Worm (Caenorhabditis elegans) whole organism, L1 larva: ENCODE results near the gene mdt-11.
A peak's percentile ranks its signal among the peaks of the same experiment; 100 is the strongest.

Experiments
- C04F5.9 ChIP-seq: sonication (generic microtip); optimal IDR thresholded peaks from 2 replicates; lab custom pipeline; 2016; ENCODE audit warnings: missing genetic modification characterization, missing compliant biosample characterization
- ama-1 ChIP-seq: fragments of 150-350 bp; optimal IDR thresholded peaks from 2 replicates; lab custom pipeline; 2014
- blmp-1 ChIP-seq: fragments of 150-350 bp; optimal IDR thresholded peaks from 2 replicates; lab custom pipeline; 2014; ENCODE audit warnings: missing biosample characterization, missing genetic modification characterization
- ceh-63 ChIP-seq: fragments of 200-800 bp; sonication (Bioruptor generic); optimal IDR thresholded peaks from 2 replicates; lab custom pipeline; 2018; ENCODE audit warnings: mild to moderate bottlenecking, missing genetic modification characterization, missing compliant biosample characterization
- ceh-8 ChIP-seq: fragments of 200-800 bp; sonication (Bioruptor generic); optimal IDR thresholded peaks from 2 replicates; lab custom pipeline; 2018; ENCODE audit warnings: mild to moderate bottlenecking, missing genetic modification characterization, moderate library complexity, missing compliant biosample characterization
- ceh-82 ChIP-seq, 3 experiments: fragments of 150-350 bp in 1 of 3; sonication (generic microtip) in 2 of 3; optimal IDR thresholded peaks; 2 replicates each; lab custom pipeline; 2014 to 2017; ENCODE audit warnings: missing biosample characterization in 3 of 3, missing genetic modification characterization in 3 of 3
- ceh-88 ChIP-seq: fragments of 200-800 bp; sonication (Bioruptor generic); IDR thresholded peaks from 2 replicates; pipeline ENCODE4 v1.3.6; 2022; ENCODE audit warnings: missing genetic modification characterization, missing compliant biosample characterization
- ces-1 ChIP-seq: fragments of 150-350 bp; optimal IDR thresholded peaks from 2 replicates; lab custom pipeline; 2014; ENCODE audit warnings: missing biosample characterization, missing genetic modification reagents, missing genetic modification characterization
- dpl-1 ChIP-seq, 3 experiments: fragments of 150-350 bp in 2 of 3; sonication (generic microtip) in 1 of 3; optimal IDR thresholded peaks; 2 replicates each; lab custom pipeline; 2014 to 2017; ENCODE audit warnings: missing biosample characterization in 3 of 3, missing genetic modification characterization in 3 of 3, missing genetic modification reagents in 3 of 3
- efl-1 ChIP-seq, 4 experiments: fragments of 150-350 bp; optimal IDR thresholded peaks in 3 of 4; peaks in 1 of 4; 1 replicate in 1 of 4; 2 replicates in 3 of 4; lab custom pipeline; 2014; ENCODE audit warnings: missing biosample characterization in 2 of 4, missing genetic modification characterization in 2 of 4, missing genetic modification reagents in 2 of 4
- elt-2 ChIP-seq: sonication (generic microtip); optimal IDR thresholded peaks from 2 replicates; lab custom pipeline; 2016; ENCODE audit warnings: missing genetic modification characterization, mild to moderate bottlenecking, inconsistent platforms, missing compliant biosample characterization, missing genetic modification reagents
- elt-3 ChIP-seq, 6 experiments: fragments of 150-350 bp in 1 of 6; sonication (generic microtip); optimal IDR thresholded peaks; 2 replicates each; lab custom pipeline; 2017 to 2018; ENCODE audit warnings: missing biosample characterization in 6 of 6, missing genetic modification characterization in 6 of 6, inconsistent platforms in 1 of 6
- fkh-10 ChIP-seq: sonication (generic microtip); optimal IDR thresholded peaks from 2 replicates; lab custom pipeline; 2017; ENCODE audit warnings: missing biosample characterization, missing genetic modification reagents, missing genetic modification characterization
- fos-1 ChIP-seq: fragments of 150-350 bp; optimal IDR thresholded peaks from 2 replicates; lab custom pipeline; 2014; ENCODE audit warnings: missing biosample characterization, missing genetic modification characterization
- hlh-17 ChIP-seq: fragments of 200-800 bp; sonication (Bioruptor generic); optimal IDR thresholded peaks from 2 replicates; lab custom pipeline; 2018; ENCODE audit warnings: missing genetic modification characterization, mild to moderate bottlenecking, missing compliant biosample characterization, moderate library complexity, borderline replicate concordance
- hlh-4 ChIP-seq: sonication (generic microtip); optimal IDR thresholded peaks from 2 replicates; lab custom pipeline; 2016; ENCODE audit warnings: mild to moderate bottlenecking, missing genetic modification characterization, missing compliant biosample characterization
- hpl-2 ChIP-seq: fragments of 150-350 bp; optimal IDR thresholded peaks from 2 replicates; lab custom pipeline; 2014; ENCODE audit warnings: missing biosample characterization, missing genetic modification reagents, missing genetic modification characterization
- lsy-2 ChIP-seq, 2 experiments: fragments of 150-350 bp; optimal IDR thresholded peaks; 2 replicates each; lab custom pipeline; 2014; ENCODE audit warnings: missing biosample characterization in 2 of 2, missing genetic modification characterization in 2 of 2
- mdl-1 ChIP-seq, 2 experiments: fragments of 150-350 bp; optimal IDR thresholded peaks; 2 replicates each; lab custom pipeline; 2014 to 2017; ENCODE audit warnings: missing biosample characterization in 2 of 2, missing genetic modification characterization in 2 of 2, inconsistent platforms in 1 of 2
- mep-1 ChIP-seq: fragments of 150-350 bp; optimal IDR thresholded peaks from 2 replicates; lab custom pipeline; 2014; ENCODE audit warnings: missing biosample characterization, missing genetic modification characterization
- nhr-12 ChIP-seq: sonication (generic microtip); optimal IDR thresholded peaks from 2 replicates; lab custom pipeline; 2017; ENCODE audit warnings: missing biosample characterization, missing genetic modification characterization
- nhr-19 ChIP-seq: fragments of 200-800 bp; sonication (Bioruptor generic); conservative IDR thresholded peaks from 2 replicates; pipeline ENCODE4 v1.3.6; 2022; ENCODE audit warnings: missing genetic modification characterization, missing compliant biosample characterization
- nhr-20 ChIP-seq: sonication (generic microtip); optimal IDR thresholded peaks from 2 replicates; lab custom pipeline; 2016; ENCODE audit warnings: mild to moderate bottlenecking, missing genetic modification characterization, missing compliant biosample characterization
- nhr-237 ChIP-seq: fragments of 150-350 bp; optimal IDR thresholded peaks from 2 replicates; lab custom pipeline; 2014; ENCODE audit warnings: missing biosample characterization, missing genetic modification characterization
- nhr-28 ChIP-seq: fragments of 150-350 bp; optimal IDR thresholded peaks from 2 replicates; lab custom pipeline; 2014; ENCODE audit warnings: missing biosample characterization, missing genetic modification characterization
- nhr-47 ChIP-seq: sonication (generic microtip); optimal IDR thresholded peaks from 2 replicates; lab custom pipeline; 2016; ENCODE audit warnings: mild to moderate bottlenecking, missing genetic modification characterization, moderate library complexity, missing compliant biosample characterization
- pax-3 ChIP-seq: fragments of 200-800 bp; sonication (Bioruptor generic); optimal IDR thresholded peaks from 2 replicates; lab custom pipeline; 2018; ENCODE audit warnings: mild to moderate bottlenecking, missing genetic modification characterization, moderate library complexity, missing compliant biosample characterization
- pqm-1 ChIP-seq: sonication (generic microtip); optimal IDR thresholded peaks from 3 replicates; lab custom pipeline; 2017; ENCODE audit warnings: missing biosample characterization, missing genetic modification characterization
- snpc-4 ChIP-seq: fragments of 150-350 bp; optimal IDR thresholded peaks from 2 replicates; lab custom pipeline; 2014; ENCODE audit warnings: missing biosample characterization, missing genetic modification characterization
- sup-37 ChIP-seq: fragments of 200-800 bp; sonication (Bioruptor generic); optimal IDR thresholded peaks from 2 replicates; lab custom pipeline; 2018; ENCODE audit warnings: mild to moderate bottlenecking, missing genetic modification characterization, missing compliant biosample characterization
- swsn-7 ChIP-seq: sonication (generic microtip); optimal IDR thresholded peaks from 2 replicates; lab custom pipeline; 2016; ENCODE audit warnings: missing genetic modification characterization, missing compliant biosample characterization
- unc-30 ChIP-seq: sonication (generic microtip); optimal IDR thresholded peaks from 2 replicates; lab custom pipeline; 2017; ENCODE audit warnings: missing biosample characterization, missing genetic modification characterization
- unc-62 ChIP-seq: fragments of 150-350 bp; optimal IDR thresholded peaks from 2 replicates; lab custom pipeline; 2014; ENCODE audit warnings: missing biosample characterization, missing genetic modification reagents, missing genetic modification characterization
- unc-98 ChIP-seq: fragments of 200-800 bp; sonication (Bioruptor generic); IDR thresholded peaks from 2 replicates; pipeline ENCODE4 v1.3.6; 2022; ENCODE audit warnings: missing genetic modification characterization, missing compliant biosample characterization
- xbp-1 ChIP-seq: sonication (generic microtip); optimal IDR thresholded peaks from 2 replicates; lab custom pipeline; 2016; ENCODE audit warnings: missing genetic modification characterization, missing compliant biosample characterization
- zip-4 ChIP-seq: fragments of 200-800 bp; sonication (Bioruptor generic); optimal IDR thresholded peaks from 2 replicates; lab custom pipeline; 2018; ENCODE audit warnings: mild to moderate bottlenecking, missing genetic modification characterization, moderate library complexity, missing compliant biosample characterization
- ztf-11 ChIP-seq, 2 experiments: sonication (generic microtip); optimal IDR thresholded peaks; 2 replicates each; lab custom pipeline; 2016 to 2017; ENCODE audit warnings: missing genetic modification characterization in 2 of 2, missing biosample characterization in 1 of 2, missing compliant biosample characterization in 1 of 2
- ztf-4 ChIP-seq: fragments of 150-350 bp; optimal IDR thresholded peaks from 2 replicates; lab custom pipeline; 2014; ENCODE audit warnings: missing biosample characterization, missing genetic modification characterization

Gene mdt-11

ce11 chrIII:5068675-5069233 lies 47.7 kb downstream of the mdt-11 start, which contains the start of the genes C45G9.11 and C45G9.2 (continued):
- TF ChIP-seq hlh-17 (GFP tag; lab: Kevin White, UChicago) (peak; percentile 58), elt-2 (tag; lab: Kevin White, UChicago) (peak; percentile 55), ama-1 (lab: Kevin White, UChicago) (no peak), fos-1 (peak; percentile 26), ces-1 (GFP tag; lab: Kevin White, UChicago) (no peak), lsy-2 (tag; optimal IDR thresholded peaks at IDR 0.05; lab: Kevin White, UChicago) (peak; percentile 78 to 85), unc-30 (no peak), ztf-11 (tag; optimal IDR thresholded peaks at IDR 0.05; lab: Kevin White, UChicago) (peak in 1 of 2 experiments; percentile 92), hlh-4 (tag; lab: Kevin White, UChicago) (peak; percentile 52), ceh-82 (tag; optimal IDR thresholded peaks at IDR 0.05; lab: Kevin White, UChicago) (peak; percentile 47 to 52 (median 48)), fkh-10 (GFP tag; lab: Kevin White, UChicago) (no peak), pax-3 (tag; lab: Kevin White, UChicago) (peak; percentile 88), nhr-47 (tag; lab: Kevin White, UChicago) (peak; percentile 90), zip-4 (peak; percentile 18), elt-3 (tag; optimal IDR thresholded peaks at IDR 0.05; lab: Kevin White, UChicago) (peak in 2 of 6 experiments; percentile 22 to 48), unc-98 (GFP tag; lab: Robert Waterston, UW) (peak; percentile 85), xbp-1 (peak; percentile 85), swsn-7 (peak; percentile 78), mep-1 (tag; lab: Kevin White, UChicago) (peak; percentile 77), ceh-8 (peak; percentile 41), pqm-1 (tag; lab: Kevin White, UChicago) (no peak), nhr-12 (tag; lab: Kevin White, UChicago) (no peak), nhr-20 (tag; lab: Kevin White, UChicago) (peak; percentile 85), mdl-1 (tag; optimal IDR thresholded peaks at IDR 0.05; lab: Kevin White, UChicago) (peak in 1 of 2 experiments; percentile 38), hpl-2 (GFP tag; lab: Kevin White, UChicago) (no peak), sup-37 (GFP tag; lab: Kevin White, UChicago) (peak; percentile 69), ceh-63 (GFP tag; lab: Kevin White, UChicago) (peak; percentile 79), dpl-1 (GFP tag; optimal IDR thresholded peaks at IDR 0.05; lab: Kevin White, UChicago) (peak; percentile 89 to 94 (median 93)), C04F5.9 (tag; lab: Kevin White, UChicago) (peak; percentile 84), blmp-1 (tag; lab: Kevin White, UChicago) (peak; percentile 48), nhr-19 (GFP tag; lab: Robert Waterston, UW) (peak; percentile 85), unc-62 (no peak)

- TF ChIP-seq nhr-28 (tag; lab: Kevin White, UChicago) (no peak), nhr-237 (no peak), ztf-4 (no peak), efl-1 (optimal IDR thresholded peaks at IDR 0.05; lab: Kevin White, UChicago) (no peak), efl-1 (GFP tag; optimal IDR thresholded peaks at IDR 0.05 in 1 of 2; lab: Kevin White, UChicago) (peak in 1 of 2 experiments; percentile 21), ceh-88 (GFP tag; lab: Robert Waterston, UW) (no peak), snpc-4 (tag; lab: Kevin White, UChicago) (no peak)
Observed at ce11 chrIII:5071509-5071908, 50.5 kb downstream of the mdt-11 start, which contains the start of gene C45G9.12. Gene C45G9.12 (minus strand): TSS chrIII:5071609.
